Worm (Caenorhabditis elegans): Measurements from ENCODE around the gene srx-5.

- TF ChIP-seq him-1 (tag; optimal IDR thresholded peaks at IDR 0.05) (no peak), dao-5 (tag; optimal IDR thresholded peaks at IDR 0.05) (no peak), W03F9.2 (tag; optimal IDR thresholded peaks at IDR 0.05) (no peak)
These were observed 39.7 kb upstream of the srx-5 start, which contains the start of gene F31F4.17 for ce11 chrV:660210-660609.
